Fruit fly (Drosophila melanogaster) whole organism, prepupa: Measurements from ENCODE around the gene siz.
A peak's percentile ranks its signal among the peaks of the same experiment; 100 is the strongest.

ENCODE experiments used
- Blimp-1 ChIP-seq: fragments of 200-800 bp; sonication (Bioruptor generic); optimal IDR thresholded peaks from 3 replicates; lab custom pipeline; 2017; ENCODE audit warnings: missing biosample characterization, missing genetic modification characterization, mild to moderate bottlenecking, moderate library complexity, missing genetic modification reagents
- CG10669 ChIP-seq: fragments of 200-800 bp; sonication (Bioruptor generic); optimal IDR thresholded peaks from 3 replicates; lab custom pipeline; 2018; ENCODE audit warnings: missing biosample characterization, mild to moderate bottlenecking, missing genetic modification characterization, moderate library complexity
- CG11294 ChIP-seq: fragments of 200-800 bp; sonication (Bioruptor generic); IDR thresholded peaks from 2 replicates; pipeline ENCODE4 v1.3.6; 2022; ENCODE audit warnings: missing biosample characterization, missing genetic modification characterization
- CG11762 ChIP-seq: fragments of 200-800 bp; sonication (Bioruptor generic); optimal IDR thresholded peaks from 3 replicates; lab custom pipeline; 2016; ENCODE audit warnings: missing biosample characterization, missing genetic modification characterization; ENCODE audit not compliant: insufficient read depth
- CG11902 ChIP-seq: fragments of 200-800 bp; sonication (Bioruptor generic); optimal IDR thresholded peaks from 3 replicates; lab custom pipeline; 2016; ENCODE audit warnings: missing biosample characterization, missing genetic modification characterization
- CG15336 ChIP-seq: fragments of 200-800 bp; sonication (Bioruptor generic); IDR thresholded peaks from 2 replicates; pipeline ENCODE4 v1.3.6; 2022; ENCODE audit warnings: missing biosample characterization, missing genetic modification characterization
- CG1621 ChIP-seq: fragments of 200-800 bp; sonication (Bioruptor generic); optimal IDR thresholded peaks from 3 replicates; lab custom pipeline; 2018; ENCODE audit warnings: missing biosample characterization, mild to moderate bottlenecking, missing genetic modification characterization
- CG16779 ChIP-seq: fragments of 200-800 bp; sonication (Bioruptor generic); optimal IDR thresholded peaks from 3 replicates; lab custom pipeline; 2017; ENCODE audit warnings: missing biosample characterization, mild to moderate bottlenecking, missing genetic modification characterization
- CG3032 ChIP-seq: fragments of 200-800 bp; optimal IDR thresholded peaks from 2 replicates; lab custom pipeline; 2019; ENCODE audit warnings: missing biosample characterization, mild to moderate bottlenecking, missing genetic modification characterization, moderate library complexity
- CG34406 ChIP-seq: fragments of 200-800 bp; sonication (Bioruptor generic); optimal IDR thresholded peaks from 3 replicates; lab custom pipeline; 2016; ENCODE audit warnings: missing biosample characterization, missing genetic modification characterization
- CG6163 ChIP-seq: fragments of 200-800 bp; sonication (Bioruptor generic); IDR thresholded peaks from 3 replicates; pipeline ENCODE4 v1.3.6; 2022; ENCODE audit warnings: missing biosample characterization, missing genetic modification characterization
- CG6276 ChIP-seq: fragments of 200-800 bp; sonication (Bioruptor generic); optimal IDR thresholded peaks from 2 replicates; lab custom pipeline; 2017; ENCODE audit warnings: missing biosample characterization, mild to moderate bottlenecking, missing genetic modification characterization
- CG6808 ChIP-seq: fragments of 200-800 bp; sonication (Bioruptor generic); optimal IDR thresholded peaks from 3 replicates; lab custom pipeline; 2017; ENCODE audit warnings: missing biosample characterization, missing genetic modification characterization, mild to moderate bottlenecking, moderate library complexity, missing genetic modification reagents
- CG7368 ChIP-seq: fragments of 200-800 bp; sonication (Bioruptor generic); optimal IDR thresholded peaks from 3 replicates; lab custom pipeline; 2016; ENCODE audit warnings: missing biosample characterization, missing genetic modification characterization
- CG8119 ChIP-seq: fragments of 200-800 bp; sonication (Bioruptor generic); IDR thresholded peaks from 3 replicates; pipeline ENCODE4 v1.3.6; 2022; ENCODE audit warnings: missing biosample characterization, missing genetic modification characterization
- CG8319 ChIP-seq: fragments of 200-800 bp; sonication (Bioruptor generic); optimal IDR thresholded peaks from 3 replicates; lab custom pipeline; 2016; ENCODE audit warnings: missing biosample characterization, missing genetic modification characterization
- CG8632 ChIP-seq: fragments of 200-800 bp; sonication (Bioruptor generic); optimal IDR thresholded peaks from 3 replicates; lab custom pipeline; 2016; ENCODE audit warnings: missing biosample characterization, missing genetic modification characterization
- CG9139 ChIP-seq: fragments of 200-800 bp; sonication (Bioruptor generic); optimal IDR thresholded peaks from 3 replicates; lab custom pipeline; 2017; ENCODE audit warnings: missing biosample characterization, mild to moderate bottlenecking, missing genetic modification characterization
- Eip75B ChIP-seq: fragments of 200-800 bp; sonication (Bioruptor generic); optimal IDR thresholded peaks from 3 replicates; lab custom pipeline; 2016; ENCODE audit warnings: missing biosample characterization, missing genetic modification characterization
- Eip78C ChIP-seq: fragments of 200-800 bp; sonication (Bioruptor generic); peaks from one replicate; lab custom pipeline; 2016; ENCODE audit warnings: missing biosample characterization, missing genetic modification characterization
- Eip93F ChIP-seq: fragments of 200-800 bp; sonication (Bioruptor generic); optimal IDR thresholded peaks from 2 replicates; lab custom pipeline; 2016; ENCODE audit warnings: missing biosample characterization, mild to moderate bottlenecking, missing genetic modification characterization
- Ets21C ChIP-seq: fragments of 200-800 bp; sonication (Bioruptor generic); optimal IDR thresholded peaks from 3 replicates; lab custom pipeline; 2016; ENCODE audit warnings: missing biosample characterization, missing genetic modification characterization
- Gug ChIP-seq: fragments of 200-800 bp; sonication (Bioruptor generic); IDR thresholded peaks from 2 replicates; pipeline ENCODE4 v1.3.6; 2022; ENCODE audit warnings: missing biosample characterization, missing genetic modification characterization
- Hr38 ChIP-seq: sonication (Bioruptor generic); optimal IDR thresholded peaks from 2 replicates; lab custom pipeline; 2016; ENCODE audit warnings: missing biosample characterization, missing genetic modification characterization
- Hr4 ChIP-seq: fragments of 200-800 bp; sonication (Bioruptor generic); optimal IDR thresholded peaks from 3 replicates; lab custom pipeline; 2016; ENCODE audit warnings: missing biosample characterization, missing genetic modification characterization
- Lpt ChIP-seq: fragments of 200-800 bp; sonication (Bioruptor generic); optimal IDR thresholded peaks from 3 replicates; lab custom pipeline; 2016; ENCODE audit warnings: missing biosample characterization, missing genetic modification characterization
- Met ChIP-seq: fragments of 200-800 bp; sonication (Bioruptor generic); optimal IDR thresholded peaks from 3 replicates; lab custom pipeline; 2016; ENCODE audit warnings: missing biosample characterization, missing genetic modification characterization
- OdsH ChIP-seq: fragments of 200-800 bp; sonication (Bioruptor generic); optimal IDR thresholded peaks from 3 replicates; lab custom pipeline; 2016; ENCODE audit warnings: missing biosample characterization, missing genetic modification characterization
- Smox ChIP-seq: fragments of 200-800 bp; sonication (Bioruptor generic); optimal IDR thresholded peaks from 3 replicates; lab custom pipeline; 2016; ENCODE audit warnings: missing biosample characterization, missing genetic modification characterization
- Sox102F ChIP-seq: fragments of 200-800 bp; sonication (Bioruptor generic); optimal IDR thresholded peaks from 2 replicates; lab custom pipeline; 2016; ENCODE audit warnings: missing biosample characterization, mild to moderate bottlenecking, missing genetic modification characterization
- Sox14 ChIP-seq: fragments of 200-800 bp; sonication (Bioruptor generic); optimal IDR thresholded peaks from 3 replicates; lab custom pipeline; 2016; ENCODE audit warnings: missing biosample characterization, missing genetic modification characterization
- Sox15 ChIP-seq: fragments of 200-800 bp; sonication (Bioruptor generic); optimal IDR thresholded peaks from 3 replicates; lab custom pipeline; 2016; ENCODE audit warnings: missing biosample characterization, missing genetic modification characterization
- achi ChIP-seq: fragments of 200-800 bp; sonication (Bioruptor generic); optimal IDR thresholded peaks from 3 replicates; lab custom pipeline; 2016; ENCODE audit warnings: missing biosample characterization, missing genetic modification characterization
- acj6 ChIP-seq: fragments of 200-800 bp; sonication (Bioruptor generic); optimal IDR thresholded peaks from 3 replicates; lab custom pipeline; 2016; ENCODE audit warnings: missing biosample characterization, missing genetic modification characterization
- cyc ChIP-seq: fragments of 200-800 bp; sonication (Bioruptor generic); optimal IDR thresholded peaks from 3 replicates; lab custom pipeline; 2016; ENCODE audit warnings: missing biosample characterization, missing genetic modification characterization
- dac ChIP-seq: fragments of 200-800 bp; sonication (Bioruptor generic); optimal IDR thresholded peaks from 2 replicates; lab custom pipeline; 2017; ENCODE audit warnings: missing biosample characterization, mild to moderate bottlenecking, missing genetic modification characterization
- dsx ChIP-seq: fragments of 200-800 bp; optimal IDR thresholded peaks from 3 replicates; lab custom pipeline; 2019; ENCODE audit warnings: missing biosample characterization, mild to moderate bottlenecking, missing genetic modification characterization, moderate library complexity; ENCODE audit not compliant: poor library complexity, severe bottlenecking
- eg ChIP-seq: fragments of 200-800 bp; sonication (Bioruptor generic); IDR thresholded peaks from 3 replicates; pipeline ENCODE4 v1.3.6; 2022; ENCODE audit warnings: missing biosample characterization, missing genetic modification characterization
- fd85E ChIP-seq: fragments of 200-800 bp; sonication (Bioruptor generic); optimal IDR thresholded peaks from 3 replicates; lab custom pipeline; 2016; ENCODE audit warnings: missing biosample characterization, missing genetic modification characterization
- lz ChIP-seq: fragments of 200-800 bp; sonication (Bioruptor generic); optimal IDR thresholded peaks from 3 replicates; lab custom pipeline; 2016; ENCODE audit warnings: missing biosample characterization, missing genetic modification characterization
- net ChIP-seq: fragments of 200-800 bp; sonication (Bioruptor generic); optimal IDR thresholded peaks from 3 replicates; lab custom pipeline; 2016; ENCODE audit warnings: missing biosample characterization, missing genetic modification characterization
- pdm3 ChIP-seq: fragments of 200-800 bp; sonication (Bioruptor generic); optimal IDR thresholded peaks from 3 replicates; lab custom pipeline; 2016; ENCODE audit warnings: missing biosample characterization, missing genetic modification characterization
- salr ChIP-seq, 2 experiments: fragments of 200-800 bp; sonication (Bioruptor generic); optimal IDR thresholded peaks; 3 replicates each; lab custom pipeline; 2016 to 2018; ENCODE audit warnings: missing biosample characterization in 2 of 2, missing genetic modification characterization in 2 of 2, mild to moderate bottlenecking in 1 of 2
- spab ChIP-seq: fragments of 200-800 bp; sonication (Bioruptor generic); optimal IDR thresholded peaks from 2 replicates; lab custom pipeline; 2017; ENCODE audit warnings: missing biosample characterization, mild to moderate bottlenecking, missing genetic modification characterization, missing genetic modification reagents
- ss ChIP-seq, 2 experiments: fragments of 200-800 bp; sonication (Bioruptor generic); optimal IDR thresholded peaks; 2 replicates in 1 of 2; 3 replicates in 1 of 2; lab custom pipeline; 2017 to 2018; ENCODE audit warnings: mild to moderate bottlenecking in 2 of 2, missing biosample characterization in 2 of 2, missing genetic modification characterization in 2 of 2, moderate library complexity in 1 of 2
- svp ChIP-seq: fragments of 200-800 bp; sonication (Bioruptor generic); peaks from one replicate; lab custom pipeline; 2016; ENCODE audit warnings: missing biosample characterization, missing genetic modification characterization
- topi ChIP-seq: fragments of 200-800 bp; sonication (Bioruptor generic); optimal IDR thresholded peaks from 3 replicates; lab custom pipeline; 2016; ENCODE audit warnings: missing biosample characterization, missing genetic modification characterization
- vri ChIP-seq: fragments of 200-800 bp; sonication (Bioruptor generic); optimal IDR thresholded peaks from 3 replicates; lab custom pipeline; 2016; ENCODE audit warnings: missing biosample characterization, mild to moderate bottlenecking, missing genetic modification characterization

siz gene

dm6 chr3L:20987895-20988294, 46.4 kb upstream of the siz start (continued):
- peak; percentile 1 for TF ChIP-seq Eip78C
- no peak for TF ChIP-seq Sox15 (GFP tag; lab: Kevin White, UChicago)
- TF ChIP-seq CG8632 = no peak
- TF ChIP-seq CG6276 (GFP tag; lab: Kevin White, UChicago) = no peak
- TF ChIP-seq Sox102F = no peak
- peak; percentile 30 for TF ChIP-seq OdsH
- no peak for TF ChIP-seq CG11762
- TF ChIP-seq Met (GFP tag; lab: Kevin White, UChicago) = no peak
- no peak for TF ChIP-seq CG16779 (tag; lab: Kevin White, UChicago)
- TF ChIP-seq Gug (GFP tag; lab: Robert Waterston, UW) = 0 out of 2 replicates have a peak, but pooled peaks have one; percentile 33
- TF ChIP-seq achi (GFP tag; lab: Kevin White, UChicago) = peak; percentile 49
- TF ChIP-seq pdm3 (GFP tag; lab: Kevin White, UChicago) = peak; percentile 14
- no peak for TF ChIP-seq salr (GFP tag; optimal IDR thresholded peaks at IDR 0.05; lab: Kevin White, UChicago)
- TF ChIP-seq svp (GFP tag; lab: Kevin White, UChicago) = peak; percentile 52
- TF ChIP-seq topi = peak; percentile 13
- TF ChIP-seq eg (GFP tag; lab: Robert Waterston, UW) = peak; percentile 54; the same call in 1 of the 3 replicates
- TF ChIP-seq net (GFP tag; lab: Kevin White, UChicago) = no peak
- TF ChIP-seq CG3032 (tag; lab: Kevin White, UChicago) = peak; percentile 63
- TF ChIP-seq CG1621 (tag; lab: Kevin White, UChicago) = no peak
- TF ChIP-seq CG6163 (GFP tag; lab: Robert Waterston, UW) = peak; percentile 57; the same call in 2 of the 3 replicates
- TF ChIP-seq Ets21C (GFP tag; lab: Kevin White, UChicago) = no peak
- TF ChIP-seq spab (GFP tag; lab: Kevin White, UChicago) = peak; percentile 20
- TF ChIP-seq CG15336 = peak; percentile 47
- TF ChIP-seq CG8119 (GFP tag; lab: Robert Waterston, UW) = peak; percentile 42; the same call in 1 of the 3 replicates

dm6 chr3L:20988862-20989261, 45.5 kb upstream of the siz start:
- TF ChIP-seq salr (GFP tag; optimal IDR thresholded peaks at IDR 0.05; lab: Kevin White, UChicago) = peak; percentile 60 to 66
- peak; percentile 59 for TF ChIP-seq pdm3 (GFP tag; lab: Kevin White, UChicago)
- TF ChIP-seq CG8632 = peak; percentile 16
- TF ChIP-seq spab (GFP tag; lab: Kevin White, UChicago) = peak; percentile 75
- no peak for TF ChIP-seq Blimp-1
- TF ChIP-seq Sox102F = no peak
- TF ChIP-seq CG16779 (tag; lab: Kevin White, UChicago) = peak; percentile 48
- peak; percentile 58 for TF ChIP-seq OdsH
- no peak for TF ChIP-seq dac (GFP tag; lab: Kevin White, UChicago)
- TF ChIP-seq Eip93F (GFP tag; lab: Kevin White, UChicago) = no peak
- TF ChIP-seq CG11902 (GFP tag; lab: Kevin White, UChicago) = no peak
- TF ChIP-seq Sox14 = peak; percentile 75
- TF ChIP-seq Lpt (GFP tag; lab: Kevin White, UChicago) = peak; percentile 65
- peak; percentile 71 for TF ChIP-seq Eip75B (GFP tag; lab: Kevin White, UChicago)
- peak; percentile 66 for TF ChIP-seq acj6 (GFP tag; lab: Kevin White, UChicago)
- TF ChIP-seq lz (GFP tag; lab: Kevin White, UChicago) = no peak
- TF ChIP-seq Gug (GFP tag; lab: Robert Waterston, UW) = peak; percentile 66
- no peak for TF ChIP-seq Ets21C (GFP tag; lab: Kevin White, UChicago)
- TF ChIP-seq CG6808 = peak; percentile 78
- no peak for TF ChIP-seq CG8319 (GFP tag; lab: Kevin White, UChicago)
- TF ChIP-seq Smox (GFP tag; lab: Kevin White, UChicago) = no peak
- TF ChIP-seq CG10669 (GFP tag; lab: Kevin White, UChicago) = peak; percentile 78
- TF ChIP-seq dsx (GFP tag; lab: Kevin White, UChicago) = peak; percentile 74
- no peak for TF ChIP-seq Sox15 (GFP tag; lab: Kevin White, UChicago)
- no peak for TF ChIP-seq Hr4
- peak; percentile 54; the same call in 2 of the 3 replicates for TF ChIP-seq eg (GFP tag; lab: Robert Waterston, UW)
- no peak for TF ChIP-seq fd85E
- no peak for TF ChIP-seq vri (GFP tag; lab: Kevin White, UChicago)
- TF ChIP-seq CG9139 = peak; percentile 45
- peak; percentile 25 for TF ChIP-seq CG34406 (GFP tag; lab: Kevin White, UChicago)
- no peak for TF ChIP-seq Hr38 (GFP tag; lab: Kevin White, UChicago)
- TF ChIP-seq net (GFP tag; lab: Kevin White, UChicago) = peak; percentile 60
- peak; percentile 77 for TF ChIP-seq CG1621 (tag; lab: Kevin White, UChicago)
- TF ChIP-seq cyc (GFP tag; lab: Kevin White, UChicago) = no peak
- TF ChIP-seq svp (GFP tag; lab: Kevin White, UChicago) = no peak
- TF ChIP-seq CG6163 (GFP tag; lab: Robert Waterston, UW) = peak; percentile 84
- peak; percentile 31 for TF ChIP-seq CG6276 (GFP tag; lab: Kevin White, UChicago)
- peak; percentile 41 for TF ChIP-seq CG7368 (GFP tag; lab: Kevin White, UChicago)
- no peak for TF ChIP-seq CG11294 (GFP tag; lab: Robert Waterston, UW)
- peak; percentile 54 to 79 for TF ChIP-seq ss (GFP tag; optimal IDR thresholded peaks at IDR 0.05; lab: Kevin White, UChicago)
